Worm (Caenorhabditis elegans): ENCODE data around the gene lron-1.
A peak's percentile ranks its signal among the peaks of the same experiment; 100 is the strongest.

Gene lron-1

DNA sequence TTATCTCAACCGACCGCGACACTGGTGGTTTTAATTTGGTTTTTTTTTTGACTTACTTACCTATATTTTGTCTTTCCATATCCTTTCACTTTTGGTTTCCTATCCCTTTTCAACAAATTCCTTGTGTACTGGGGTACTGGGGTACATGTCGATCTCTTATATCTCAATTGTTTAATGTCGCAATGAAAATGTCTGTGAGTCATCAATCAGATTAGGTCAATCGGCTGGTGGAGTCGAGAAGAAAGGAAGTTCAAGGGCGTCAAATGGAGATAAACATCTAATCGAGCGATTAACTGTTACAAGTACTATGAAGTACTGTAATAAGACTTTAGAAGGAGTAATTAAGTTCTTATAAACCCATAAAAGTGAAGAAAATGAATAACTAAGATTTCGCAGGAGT is 3.4 kb downstream of the lron-1 start:
- TF ChIP-seq fkh-10 (GFP tag; optimal IDR thresholded peaks at IDR 0.05) (no peak), nhr-43 (tag; optimal IDR thresholded peaks at IDR 0.05; ENCODE audit: poor library complexity, severe bottlenecking) (peak; percentile 37), unc-62 (GFP tag; optimal IDR thresholded peaks at IDR 0.05) (peak; percentile 6), nhr-25 (tag; optimal IDR thresholded peaks at IDR 0.05) (peak; percentile 92), nhr-12 (tag; optimal IDR thresholded peaks at IDR 0.05) (no peak), ceh-28 (tag; optimal IDR thresholded peaks at IDR 0.05) (peak; percentile 19), nhr-23 (tag; optimal IDR thresholded peaks at IDR 0.05) (peak; percentile 99), elt-1 (tag; optimal IDR thresholded peaks at IDR 0.05) (peak; percentile 96)

DNA sequence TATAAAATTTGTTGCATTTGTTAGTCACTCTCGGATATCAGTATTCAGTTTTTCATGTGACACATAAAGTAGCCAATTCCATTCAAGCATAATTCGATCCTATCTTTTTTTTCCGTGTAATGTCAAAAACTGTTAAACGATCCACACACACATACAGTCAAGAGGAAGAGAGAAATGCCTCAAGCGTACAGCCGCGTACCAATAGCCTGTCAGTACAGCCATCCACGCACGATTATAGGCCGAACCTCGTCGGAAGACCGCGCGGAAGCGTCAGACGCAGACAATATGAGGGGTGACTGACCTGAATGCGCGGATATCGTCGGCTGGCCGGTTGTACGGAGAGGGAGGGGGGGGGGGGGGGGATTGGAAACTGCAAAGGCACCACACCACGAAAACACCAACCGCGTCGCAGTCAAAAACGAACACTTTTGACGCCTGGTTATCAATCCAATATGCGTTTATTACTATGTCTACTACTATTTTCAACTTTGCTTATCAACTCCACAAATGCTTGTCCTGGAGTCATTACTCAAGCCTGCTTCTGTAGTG is 5.1 kb downstream of the lron-1 start, which contains the start of gene let-4:
Gene let-4 (plus strand): TSS at position 357 of the 549 bp plus-strand sequence.
- peak; percentile 86 for TF ChIP-seq nhr-23 (tag; optimal IDR thresholded peaks at IDR 0.05)
- no peak for TF ChIP-seq nhr-237 (tag; optimal IDR thresholded peaks at IDR 0.05)
- TF ChIP-seq lin-15B (tag; optimal IDR thresholded peaks at IDR 0.05), result no peak

DNA sequence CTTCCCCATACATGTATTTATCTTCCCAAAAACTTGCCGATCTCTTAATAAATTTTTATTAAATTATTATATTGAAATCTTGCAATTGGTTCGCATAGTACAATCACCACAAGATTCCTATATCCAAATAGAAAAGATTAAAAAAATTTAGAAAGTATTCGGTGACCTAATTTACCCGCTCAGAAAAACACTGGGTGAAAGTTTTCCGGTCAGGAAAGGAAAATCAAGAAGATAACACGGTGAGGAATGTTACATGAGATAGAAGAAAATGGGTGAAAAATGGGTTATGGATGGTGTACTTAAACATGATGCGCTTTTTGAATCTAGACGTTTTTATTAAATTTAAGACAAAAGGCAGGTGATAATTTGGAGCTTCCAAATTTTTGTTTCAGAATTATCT is 8.3 kb downstream of the lron-1 start:
- TF ChIP-seq elt-2 (tag; optimal IDR thresholded peaks at IDR 0.05) (no peak), elt-3 (tag; optimal IDR thresholded peaks at IDR 0.05) (peak in 1 of 3 experiments; percentile 52), nfya-1 (tag; optimal IDR thresholded peaks at IDR 0.05; ENCODE audit: insufficient read depth) (no peak), nhr-23 (tag; optimal IDR thresholded peaks at IDR 0.05) (peak; percentile 79), fkh-10 (GFP tag; optimal IDR thresholded peaks at IDR 0.05) (no peak)

DNA sequence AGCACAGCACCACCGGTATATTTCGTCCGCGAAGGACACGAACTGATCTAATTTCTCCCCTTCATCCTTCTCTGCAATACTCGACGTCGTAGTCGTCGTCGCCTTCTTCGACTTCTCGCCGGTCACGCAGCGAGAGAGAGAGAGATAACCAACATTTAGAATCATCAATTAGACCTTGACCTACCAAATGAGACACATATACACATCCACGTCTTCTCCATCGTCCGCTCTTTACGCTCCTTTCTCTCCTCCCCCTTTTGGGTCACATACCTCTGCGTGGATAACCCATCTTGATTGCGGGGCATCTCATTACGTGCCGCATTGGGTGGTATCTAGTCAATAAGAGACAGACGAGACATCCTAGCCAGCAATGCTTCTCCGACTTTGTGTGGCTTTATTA is 8.9 kb downstream of the lron-1 start, which contains the start of gene sym-1:
Gene sym-1 (plus strand): TSS at position 194 of the 400 bp plus-strand sequence.
- TF ChIP-seq daf-12 (tag; optimal IDR thresholded peaks at IDR 0.05), result no peak
- peak; percentile 58 for TF ChIP-seq nhr-43 (tag; optimal IDR thresholded peaks at IDR 0.05; ENCODE audit: poor library complexity, severe bottlenecking)
- peak; percentile 10 for TF ChIP-seq elt-1 (tag; optimal IDR thresholded peaks at IDR 0.05)
- peak; percentile 90 for TF ChIP-seq nhr-23 (tag; optimal IDR thresholded peaks at IDR 0.05)
- no peak for TF ChIP-seq ama-1 (optimal IDR thresholded peaks at IDR 0.05)
- peak in 1 of 3 experiments; percentile 55 for TF ChIP-seq elt-3 (tag; optimal IDR thresholded peaks at IDR 0.05)
- peak; percentile 84 for TF ChIP-seq nhr-25 (tag; optimal IDR thresholded peaks at IDR 0.05)
- TF ChIP-seq jun-1 (tag; optimal IDR thresholded peaks at IDR 0.05), result no peak

DNA sequence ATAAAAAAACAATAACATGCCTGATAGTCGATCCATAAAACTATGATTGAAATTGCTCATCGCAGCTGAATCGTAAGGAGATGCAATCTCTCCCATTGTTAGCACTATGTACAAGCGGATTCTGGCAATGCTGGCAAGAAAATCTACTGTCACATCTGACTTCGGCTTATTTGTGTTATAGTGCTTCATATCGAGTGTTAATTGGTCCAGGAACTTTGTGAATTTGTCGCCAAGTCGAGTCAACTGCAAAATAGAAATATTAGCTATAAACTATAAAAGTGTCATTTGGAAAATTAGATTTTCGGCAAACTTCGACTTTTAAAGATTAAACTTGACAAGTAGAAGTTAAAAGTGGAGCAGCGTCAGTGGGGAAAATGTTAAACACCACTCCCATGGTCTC is 11.8 kb downstream of the lron-1 start:
- TF ChIP-seq nhr-23 (tag; optimal IDR thresholded peaks at IDR 0.05) (peak; percentile 52), nhr-28 (tag; optimal IDR thresholded peaks at IDR 0.05) (no peak)

DNA sequence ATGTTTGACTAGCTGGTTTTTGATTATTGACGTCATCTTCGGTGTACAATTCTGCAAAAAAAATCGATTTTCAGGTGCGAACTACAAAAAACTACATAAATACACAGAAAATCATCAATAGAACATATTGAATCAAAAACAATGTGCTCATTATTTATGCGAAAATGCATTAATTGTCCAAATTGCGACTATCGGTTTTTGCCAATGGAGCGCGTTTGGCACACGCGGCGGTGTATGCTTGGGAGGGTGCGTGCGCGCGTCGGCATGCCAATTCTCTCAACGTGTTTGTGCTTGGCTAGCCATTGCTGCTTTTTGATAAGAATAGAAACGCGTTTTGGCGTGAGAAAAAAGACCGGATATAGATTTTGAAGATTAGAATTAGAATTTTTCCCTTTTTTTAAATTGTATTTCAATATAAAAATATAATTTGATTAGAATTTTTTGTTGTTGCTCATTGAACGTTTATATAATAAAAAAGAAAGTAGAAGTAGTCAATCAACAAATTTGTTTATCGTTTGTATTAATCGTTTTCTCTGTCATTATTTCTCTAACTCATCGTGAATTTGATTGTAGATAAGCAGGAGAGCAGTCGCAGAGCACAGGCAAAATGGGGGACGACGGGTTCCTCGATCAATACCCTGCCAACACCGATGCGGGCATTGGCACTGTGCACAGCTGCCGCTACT is 16.7 kb downstream of the lron-1 start, which contains the start of the genes C44H4.4 and tap-1:
Gene C44H4.4 (minus strand): TSS at position 51 of the 686 bp plus-strand sequence.
Gene tap-1 (plus strand): TSS at position 574 of the 686 bp plus-strand sequence.
- no peak for TF ChIP-seq elt-1 (tag; optimal IDR thresholded peaks at IDR 0.05)
- TF ChIP-seq pha-4 (tag; optimal IDR thresholded peaks at IDR 0.05), result peak; percentile 10
- TF ChIP-seq fkh-2 (tag; optimal IDR thresholded peaks at IDR 0.05), result no peak
- no peak for TF ChIP-seq nhr-12 (tag; optimal IDR thresholded peaks at IDR 0.05)
- no peak for TF ChIP-seq ceh-28 (tag; optimal IDR thresholded peaks at IDR 0.05)
- TF ChIP-seq ztf-4 (tag; optimal IDR thresholded peaks at IDR 0.05), result no peak
- TF ChIP-seq nhr-77 (tag; optimal IDR thresholded peaks at IDR 0.05), result no peak
- no peak for TF ChIP-seq nhr-43 (tag; optimal IDR thresholded peaks at IDR 0.05; ENCODE audit: poor library complexity, severe bottlenecking)
- no peak for TF ChIP-seq mdl-1 (tag; optimal IDR thresholded peaks at IDR 0.05)
- peak; percentile 5 for TF ChIP-seq pqm-1 (tag; optimal IDR thresholded peaks at IDR 0.05)
- no peak for TF ChIP-seq lsy-12 (tag; optimal IDR thresholded peaks at IDR 0.05)
- TF ChIP-seq fos-1 (tag; optimal IDR thresholded peaks at IDR 0.05), result no peak
- no peak for TF ChIP-seq skn-1 (tag; optimal IDR thresholded peaks at IDR 0.05)
- no peak for TF ChIP-seq zag-1 (tag; optimal IDR thresholded peaks at IDR 0.05)
- TF ChIP-seq elt-3 (tag; optimal IDR thresholded peaks at IDR 0.05), result no peak
- no peak for TF ChIP-seq ZK546.5 (tag; optimal IDR thresholded peaks at IDR 0.05)
- TF ChIP-seq lin-15B (tag; optimal IDR thresholded peaks at IDR 0.05), result peak; percentile 42
- no peak for TF ChIP-seq unc-62 (GFP tag; optimal IDR thresholded peaks at IDR 0.05)
- TF ChIP-seq ceh-16 (tag; optimal IDR thresholded peaks at IDR 0.05), result no peak
- TF ChIP-seq ceh-9 (tag; optimal IDR thresholded peaks at IDR 0.05), result no peak
- TF ChIP-seq nhr-28 (tag; optimal IDR thresholded peaks at IDR 0.05), result no peak
- peak; percentile 51 for TF ChIP-seq hmg-11 (tag; optimal IDR thresholded peaks at IDR 0.05)
- TF ChIP-seq nhr-237 (tag; optimal IDR thresholded peaks at IDR 0.05), result no peak
- TF ChIP-seq nhr-23 (tag; optimal IDR thresholded peaks at IDR 0.05), result no peak
- no peak for TF ChIP-seq daf-12 (tag; optimal IDR thresholded peaks at IDR 0.05)
- no peak for TF ChIP-seq ama-1 (optimal IDR thresholded peaks at IDR 0.05)
- no peak for TF ChIP-seq nfya-1 (tag; optimal IDR thresholded peaks at IDR 0.05; ENCODE audit: insufficient read depth)
- no peak for TF ChIP-seq egl-27 (tag; optimal IDR thresholded peaks at IDR 0.05)
- no peak for TF ChIP-seq sea-2 (GFP tag; optimal IDR thresholded peaks at IDR 0.05)
- TF ChIP-seq fkh-10 (GFP tag; optimal IDR thresholded peaks at IDR 0.05), result no peak
- no peak for TF ChIP-seq snpc-4 (tag; optimal IDR thresholded peaks at IDR 0.05)
- peak; percentile 11 for TF ChIP-seq nhr-25 (tag; optimal IDR thresholded peaks at IDR 0.05)
- TF ChIP-seq unc-39 (tag; optimal IDR thresholded peaks at IDR 0.05), result no peak
- TF ChIP-seq jun-1 (tag; optimal IDR thresholded peaks at IDR 0.05), result no peak
- no peak for TF ChIP-seq nhr-76 (tag; optimal IDR thresholded peaks at IDR 0.05)
- no peak for TF ChIP-seq ztf-11 (tag; optimal IDR thresholded peaks at IDR 0.05)

Measured in whole organism, L3 larva.